Fruit fly (Drosophila melanogaster) whole organism, embryonic: Measurements from ENCODE around the gene CG32192.
A peak's percentile ranks its signal among the peaks of the same experiment; 100 is the strongest.

Experiments
- CG10979 ChIP-seq: fragments of 200-800 bp; sonication (Bioruptor generic); optimal IDR thresholded peaks from 2 replicates; lab custom pipeline; 2018; ENCODE audit warnings: missing biosample characterization, mild to moderate bottlenecking, missing genetic modification characterization, moderate library complexity
- CG11695 ChIP-seq: fragments of 200-800 bp; sonication (Bioruptor generic); IDR thresholded peaks from 3 replicates; pipeline ENCODE4 v1.3.6; 2022; ENCODE audit warnings: missing biosample characterization, missing genetic modification characterization
- CG11696 ChIP-seq: fragments of 200-800 bp; sonication (Bioruptor generic); IDR thresholded peaks from 2 replicates; pipeline ENCODE4 v1.3.6; 2022; ENCODE audit warnings: missing biosample characterization, missing genetic modification characterization
- CG11723 ChIP-seq: fragments of 200-800 bp; sonication (Bioruptor generic); optimal IDR thresholded peaks from 2 replicates; lab custom pipeline; 2017; ENCODE audit warnings: missing biosample characterization, mild to moderate bottlenecking, missing genetic modification characterization
- CG12236 ChIP-seq: fragments of 200-800 bp; sonication (Bioruptor generic); optimal IDR thresholded peaks from 2 replicates; lab custom pipeline; 2016; ENCODE audit warnings: missing biosample characterization, missing genetic modification characterization
- CG13894 ChIP-seq: fragments of 200-800 bp; sonication (Bioruptor generic); optimal IDR thresholded peaks from 3 replicates; lab custom pipeline; 2018; ENCODE audit warnings: missing biosample characterization, mild to moderate bottlenecking, missing genetic modification characterization, moderate library complexity
- CG1647 ChIP-seq: fragments of 200-800 bp; sonication (Bioruptor generic); optimal IDR thresholded peaks from 3 replicates; lab custom pipeline; 2016; ENCODE audit warnings: missing biosample characterization, missing genetic modification characterization
- CG17912 ChIP-seq: fragments of 200-800 bp; sonication (Bioruptor generic); optimal IDR thresholded peaks from 2 replicates; lab custom pipeline; 2018; ENCODE audit warnings: missing biosample characterization, mild to moderate bottlenecking, missing genetic modification characterization
- CG18476 ChIP-seq: fragments of 200-800 bp; sonication (Bioruptor generic); optimal IDR thresholded peaks from 2 replicates; lab custom pipeline; 2016; ENCODE audit warnings: missing biosample characterization, mild to moderate bottlenecking, missing genetic modification characterization
- CG18764 ChIP-seq: fragments of 200-800 bp; sonication (Bioruptor generic); optimal IDR thresholded peaks from 3 replicates; lab custom pipeline; 2016; ENCODE audit warnings: missing biosample characterization, missing genetic modification characterization
- CG2202 ChIP-seq: fragments of 200-800 bp; sonication (Bioruptor generic); optimal IDR thresholded peaks from 2 replicates; lab custom pipeline; 2018; ENCODE audit warnings: missing biosample characterization, mild to moderate bottlenecking, missing genetic modification characterization
- CG34224 ChIP-seq: fragments of 200-800 bp; sonication (Bioruptor generic); IDR thresholded peaks from 3 replicates; pipeline ENCODE4 v1.3.6; 2022; ENCODE audit warnings: missing biosample characterization, missing genetic modification characterization; ENCODE audit not compliant: partially characterized antibody
- CG4360 ChIP-seq: fragments of 200-800 bp; sonication (Bioruptor generic); IDR thresholded peaks from 2 replicates; pipeline ENCODE4 v1.3.6; 2022; ENCODE audit warnings: missing biosample characterization, missing genetic modification characterization
- CG6765 ChIP-seq: fragments of 200-800 bp; sonication (Bioruptor generic); optimal IDR thresholded peaks from 3 replicates; lab custom pipeline; 2017; ENCODE audit warnings: missing biosample characterization, mild to moderate bottlenecking, missing genetic modification characterization
- CG7963 ChIP-seq: fragments of 200-800 bp; sonication (Bioruptor generic); IDR thresholded peaks from 3 replicates; pipeline ENCODE4 v1.3.6; 2022; ENCODE audit warnings: missing biosample characterization, missing genetic modification characterization; ENCODE audit not compliant: partially characterized antibody
- CG9437 ChIP-seq: fragments of 200-800 bp; sonication (Bioruptor generic); optimal IDR thresholded peaks from 2 replicates; lab custom pipeline; 2018; ENCODE audit warnings: missing biosample characterization, mild to moderate bottlenecking, missing genetic modification characterization
- CrebB ChIP-seq: fragments of 200-800 bp; sonication (Bioruptor generic); optimal IDR thresholded peaks from 3 replicates; lab custom pipeline; 2018; ENCODE audit warnings: missing biosample characterization, mild to moderate bottlenecking, missing genetic modification characterization
- Dek ChIP-seq: fragments of 200-800 bp; sonication (Bioruptor generic); optimal IDR thresholded peaks from 3 replicates; lab custom pipeline; 2019; ENCODE audit warnings: missing biosample characterization, mild to moderate bottlenecking, missing genetic modification characterization, moderate library complexity
- Doc2 ChIP-seq: fragments of 200-800 bp; sonication (Bioruptor generic); IDR thresholded peaks from 2 replicates; pipeline ENCODE4 v1.3.6; 2022; ENCODE audit warnings: missing biosample characterization, missing genetic modification characterization
- Fer2 ChIP-seq: fragments of 200-800 bp; sonication (Bioruptor generic); optimal IDR thresholded peaks from 2 replicates; lab custom pipeline; 2018; ENCODE audit warnings: missing biosample characterization, mild to moderate bottlenecking, missing genetic modification characterization, moderate library complexity
- GATAe ChIP-seq: fragments of 200-800 bp; sonication (Bioruptor generic); conservative IDR thresholded peaks from 2 replicates; pipeline ENCODE4 v1.3.6; 2022; ENCODE audit warnings: missing biosample characterization, missing genetic modification characterization
- HHEX ChIP-seq: fragments of 200-800 bp; sonication (Bioruptor generic); optimal IDR thresholded peaks from 3 replicates; lab custom pipeline; 2017; ENCODE audit warnings: missing biosample characterization, mild to moderate bottlenecking, missing genetic modification characterization, missing genetic modification reagents
- HLH3B ChIP-seq: fragments of 200-800 bp; sonication (Bioruptor generic); IDR thresholded peaks from 2 replicates; pipeline ENCODE4 v1.3.6; 2022; ENCODE audit warnings: missing biosample characterization, missing genetic modification characterization
- HLHmδ ChIP-seq: fragments of 200-800 bp; sonication (Bioruptor generic); optimal IDR thresholded peaks from 2 replicates; lab custom pipeline; 2018; ENCODE audit warnings: missing biosample characterization, mild to moderate bottlenecking, missing genetic modification characterization, moderate library complexity
- Lhr ChIP-seq: fragments of 200-800 bp; sonication (Bioruptor generic); optimal IDR thresholded peaks from 3 replicates; lab custom pipeline; 2017; ENCODE audit warnings: mild to moderate bottlenecking, missing biosample characterization, missing genetic modification reagents, missing genetic modification characterization
- Tbp ChIP-seq: fragments of >200 bp; optimal IDR thresholded peaks from 2 replicates; lab custom pipeline; 2018; ENCODE audit warnings: missing biosample characterization, missing genetic modification characterization
- ara ChIP-seq: fragments of 200-800 bp; sonication (Bioruptor generic); IDR thresholded peaks from 2 replicates; pipeline ENCODE4 v1.3.6; 2022; ENCODE audit warnings: missing biosample characterization, missing genetic modification characterization
- btn ChIP-seq: fragments of 200-800 bp; sonication (Bioruptor generic); optimal IDR thresholded peaks from 2 replicates; lab custom pipeline; 2016; ENCODE audit warnings: missing biosample characterization, missing genetic modification characterization
- gsb-n ChIP-seq: fragments of 200-800 bp; sonication (Bioruptor generic); optimal IDR thresholded peaks from 3 replicates; lab custom pipeline; 2018; ENCODE audit warnings: missing biosample characterization, mild to moderate bottlenecking, missing genetic modification characterization
- mirr ChIP-seq: fragments of 200-800 bp; sonication (Bioruptor generic); optimal IDR thresholded peaks from 3 replicates; lab custom pipeline; 2018; ENCODE audit warnings: missing biosample characterization, mild to moderate bottlenecking, missing genetic modification characterization
- pb ChIP-seq: fragments of 200-800 bp; sonication (Bioruptor generic); optimal IDR thresholded peaks from 3 replicates; lab custom pipeline; 2016; ENCODE audit warnings: missing biosample characterization, missing genetic modification characterization
- pita ChIP-seq: fragments of 200-800 bp; sonication (Bioruptor generic); optimal IDR thresholded peaks from 2 replicates; lab custom pipeline; 2017; ENCODE audit warnings: missing biosample characterization, mild to moderate bottlenecking, missing genetic modification characterization
- pzg ChIP-seq: fragments of 200-800 bp; sonication (Bioruptor generic); optimal IDR thresholded peaks from 3 replicates; lab custom pipeline; 2018; ENCODE audit warnings: missing biosample characterization, mild to moderate bottlenecking, missing genetic modification characterization, moderate library complexity
- rib ChIP-seq: fragments of 200-800 bp; sonication (Bioruptor generic); IDR thresholded peaks from 2 replicates; pipeline ENCODE4 v1.3.6; 2022; ENCODE audit warnings: missing biosample characterization, missing genetic modification characterization
- sd ChIP-seq: fragments of 200-800 bp; sonication (Bioruptor generic); optimal IDR thresholded peaks from 3 replicates; lab custom pipeline; 2018; ENCODE audit warnings: missing biosample characterization, mild to moderate bottlenecking, missing genetic modification characterization, moderate library complexity
- sr ChIP-seq: fragments of 200-800 bp; sonication (Bioruptor generic); IDR thresholded peaks from 3 replicates; pipeline ENCODE4 v1.3.6; 2022; ENCODE audit warnings: missing biosample characterization, missing genetic modification characterization
- sug ChIP-seq: fragments of 200-800 bp; optimal IDR thresholded peaks from 2 replicates; lab custom pipeline; 2019; ENCODE audit warnings: missing biosample characterization, mild to moderate bottlenecking, missing genetic modification characterization, moderate library complexity
- trem ChIP-seq: fragments of 200-800 bp; optimal IDR thresholded peaks from 3 replicates; lab custom pipeline; 2019; ENCODE audit warnings: missing biosample characterization, mild to moderate bottlenecking, missing genetic modification characterization, moderate library complexity
- ttk ChIP-seq: fragments of 200-800 bp; sonication (Bioruptor generic); IDR thresholded peaks from 2 replicates; pipeline ENCODE4 v2.1.2; 2022; ENCODE audit warnings: missing biosample characterization, missing genetic modification characterization
- unc-4 ChIP-seq: fragments of 200-800 bp; sonication (Bioruptor generic); IDR thresholded peaks from 2 replicates; pipeline ENCODE4 v1.3.6; 2022; ENCODE audit warnings: missing biosample characterization, missing genetic modification characterization; ENCODE audit not compliant: partially characterized antibody
- zen ChIP-seq: fragments of 200-800 bp; sonication (Bioruptor generic); optimal IDR thresholded peaks from 3 replicates; lab custom pipeline; 2018; ENCODE audit warnings: missing biosample characterization, mild to moderate bottlenecking, missing genetic modification characterization, moderate library complexity

CG32192 gene

DNA sequence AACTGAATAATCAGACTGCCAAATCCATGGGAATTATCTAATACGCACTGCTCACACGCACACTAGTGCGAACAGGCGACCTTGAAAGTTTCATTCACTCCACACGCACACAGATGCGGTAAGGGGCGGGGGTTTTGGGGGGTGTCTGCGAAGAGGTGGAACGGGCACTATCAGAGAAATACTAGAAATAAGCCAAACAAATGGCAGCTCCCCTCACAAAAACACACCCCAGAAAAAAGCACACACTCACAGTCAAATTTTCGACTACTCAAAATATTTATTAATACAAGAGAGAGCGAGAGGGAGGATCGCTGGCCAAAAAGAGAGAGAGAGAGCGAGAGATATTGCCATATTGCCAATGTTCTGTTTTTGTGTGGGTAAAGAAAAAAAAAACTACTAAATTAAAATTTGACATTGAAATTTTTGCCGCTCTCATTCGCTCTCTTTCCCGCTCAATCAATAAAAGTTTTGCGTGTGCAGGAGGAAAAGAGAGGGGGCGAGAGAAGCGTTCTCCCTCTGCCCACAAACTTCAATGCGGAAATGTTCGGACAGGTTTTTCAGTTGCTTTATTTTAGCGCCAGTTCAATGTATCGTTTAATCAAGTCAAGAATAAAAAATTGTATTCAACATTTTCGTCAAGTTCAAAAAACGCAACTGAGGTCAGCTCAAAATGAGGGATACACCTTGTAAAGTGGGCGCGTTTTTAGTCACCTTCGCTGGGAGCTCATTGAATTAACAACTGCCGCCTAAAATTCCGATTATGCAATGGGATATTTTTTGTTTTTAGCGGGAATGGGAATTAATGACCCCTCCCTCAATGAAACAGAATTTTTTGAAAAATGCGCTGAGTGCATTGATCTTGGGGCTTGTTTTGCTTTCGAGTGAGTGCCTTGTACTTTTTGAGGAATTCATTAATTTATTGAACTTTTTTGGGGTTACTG is 44.6 kb upstream of the CG32192 start (continued):
- TF ChIP-seq rib (GFP tag; lab: Robert Waterston, UW) (peak; percentile 90), CG7963 (GFP tag; lab: Robert Waterston, UW) (no peak), CG10979 (tag; lab: Kevin White, UChicago) (no peak), sug (tag; lab: Kevin White, UChicago) (peak; percentile 72), CG18476 (no peak), Fer2 (no peak), CG4360 (GFP tag; lab: Robert Waterston, UW) (no peak), mirr (GFP tag; lab: Kevin White, UChicago) (peak; percentile 45), trem (no peak), sd (peak; percentile 98), CG17912 (GFP tag; lab: Kevin White, UChicago) (no peak), ara (GFP tag; lab: Robert Waterston, UW) (no peak), CrebB (tag; lab: Kevin White, UChicago) (no peak), Doc2 (GFP tag; lab: Robert Waterston, UW) (no peak), CG11695 (GFP tag; lab: Robert Waterston, UW) (no peak), CG13894 (peak; percentile 56), CG18764 (no peak), CG12236 (GFP tag; lab: Kevin White, UChicago) (no peak), sr (GFP tag; lab: Robert Waterston, UW) (no peak), CG9437 (no peak), GATAe (GFP tag; lab: Robert Waterston, UW) (peak; percentile 65), unc-4 (GFP tag; lab: Robert Waterston, UW) (peak; percentile 27; the same call in 1 of the 2 replicates), CG11723 (GFP tag; lab: Kevin White, UChicago) (no peak), pita (GFP tag; lab: Kevin White, UChicago) (no peak), CG2202 (tag; lab: Kevin White, UChicago) (no peak), gsb-n (tag; lab: Kevin White, UChicago) (no peak), ttk (GFP tag; lab: Robert Waterston, UW) (no peak), zen (tag; lab: Kevin White, UChicago) (no peak), HLH3B (GFP tag; lab: Robert Waterston, UW) (no peak), Tbp (no peak), pzg (GFP tag; lab: Kevin White, UChicago) (no peak), HHEX (GFP tag; lab: Kevin White, UChicago) (peak; percentile 41), btn (GFP tag; lab: Kevin White, UChicago) (no peak), Dek (tag; lab: Kevin White, UChicago) (no peak), Lhr (no peak), CG34224 (GFP tag; lab: Robert Waterston, UW) (peak; percentile 34; the same call in 1 of the 3 replicates)
- TF ChIP-seq, all 482 proteins: peak for 64

DNA sequence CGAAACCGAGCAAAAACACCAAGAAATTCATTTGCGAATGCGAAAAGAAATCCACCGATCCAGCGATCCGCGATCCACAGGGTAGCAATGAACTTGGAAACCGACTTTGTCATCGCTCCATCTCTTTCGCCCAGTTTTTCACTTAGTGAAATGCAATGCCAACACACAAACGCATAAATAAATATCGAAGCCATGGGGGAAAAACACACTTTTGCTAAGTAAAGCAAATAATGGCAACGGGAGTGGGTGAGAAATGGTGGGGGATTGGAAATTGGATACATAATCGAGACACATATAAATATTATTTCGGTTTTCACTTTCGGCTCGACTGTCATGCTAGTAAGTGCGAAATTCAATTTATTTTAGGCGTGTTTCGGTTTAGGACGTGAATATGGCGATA is 43.2 kb upstream of the CG32192 start:
- TF ChIP-seq HLHmδ: no peak
- TF ChIP-seq CrebB (tag; lab: Kevin White, UChicago): no peak
- no peak for TF ChIP-seq CG1647
- no peak for TF ChIP-seq CG11696
- no peak for TF ChIP-seq pb (GFP tag; lab: Kevin White, UChicago)
- no peak for TF ChIP-seq CG6765 (GFP tag; lab: Kevin White, UChicago)
